Fruit fly (Drosophila melanogaster) whole organism, embryonic: Measurements from ENCODE around the gene Dbp21E2.

ENCODE experiments used
- Blimp-1 ChIP-seq: fragments of 200-800 bp; sonication (Bioruptor generic); optimal IDR thresholded peaks from 3 replicates; lab custom pipeline; 2018; ENCODE audit warnings: missing biosample characterization, missing genetic modification characterization, mild to moderate bottlenecking, moderate library complexity, missing genetic modification reagents
- CG12744 ChIP-seq: fragments of 200-800 bp; sonication (Bioruptor generic); optimal IDR thresholded peaks from 2 replicates; lab custom pipeline; 2016; ENCODE audit warnings: missing biosample characterization, missing genetic modification characterization
- CG14441 ChIP-seq: fragments of 200-800 bp; sonication (Bioruptor generic); IDR thresholded peaks from 2 replicates; pipeline ENCODE4 v1.3.6; 2022; ENCODE audit warnings: missing biosample characterization, missing genetic modification characterization
- CG15696 ChIP-seq: fragments of 200-800 bp; sonication (Bioruptor generic); optimal IDR thresholded peaks from 2 replicates; lab custom pipeline; 2019; ENCODE audit warnings: missing biosample characterization, mild to moderate bottlenecking, missing genetic modification characterization, moderate library complexity
- CG17359 ChIP-seq: fragments of 200-800 bp; sonication (Bioruptor generic); optimal IDR thresholded peaks from 3 replicates; lab custom pipeline; 2018; ENCODE audit warnings: missing biosample characterization, mild to moderate bottlenecking, missing genetic modification characterization, moderate library complexity
- CG3163 ChIP-seq: fragments of 200-800 bp; sonication (Bioruptor generic); optimal IDR thresholded peaks from 3 replicates; lab custom pipeline; 2016; ENCODE audit warnings: missing biosample characterization, missing genetic modification characterization
- CG42726 ChIP-seq: fragments of 200-800 bp; sonication (Bioruptor generic); IDR thresholded peaks from 2 replicates; pipeline ENCODE4 v1.3.6; 2022; ENCODE audit warnings: missing biosample characterization, missing genetic modification characterization; ENCODE audit not compliant: partially characterized antibody
- CG4617 ChIP-seq: fragments of 200-800 bp; sonication (Bioruptor generic); optimal IDR thresholded peaks from 3 replicates; lab custom pipeline; 2016; ENCODE audit warnings: missing biosample characterization, missing genetic modification characterization, borderline replicate concordance
- CG4854 ChIP-seq: fragments of 200-800 bp; sonication (Bioruptor generic); optimal IDR thresholded peaks from 2 replicates; lab custom pipeline; 2016; ENCODE audit warnings: missing biosample characterization, missing genetic modification characterization, inconsistent platforms
- CG6654 ChIP-seq: fragments of 200-800 bp; sonication (Bioruptor generic); optimal IDR thresholded peaks from 2 replicates; lab custom pipeline; 2017; ENCODE audit warnings: missing biosample characterization, mild to moderate bottlenecking, missing genetic modification characterization
- CG8281 ChIP-seq: fragments of 200-800 bp; sonication (Bioruptor generic); optimal IDR thresholded peaks from 2 replicates; lab custom pipeline; 2018; ENCODE audit warnings: missing biosample characterization, mild to moderate bottlenecking, missing genetic modification characterization, moderate library complexity
- CG8290 ChIP-seq, 3 experiments: fragments of 200-800 bp; sonication (Bioruptor generic); optimal IDR thresholded peaks; 2 replicates each; lab custom pipeline; 2016 to 2019; ENCODE audit warnings: missing biosample characterization in 3 of 3, missing genetic modification characterization in 3 of 3, mild to moderate bottlenecking in 2 of 3, moderate library complexity in 1 of 3
- CG9727 ChIP-seq: fragments of 200-800 bp; sonication (Bioruptor generic); optimal IDR thresholded peaks from 3 replicates; lab custom pipeline; 2017; ENCODE audit warnings: missing biosample characterization, mild to moderate bottlenecking, missing genetic modification characterization
- CoRest ChIP-seq: fragments of 200-800 bp; sonication (Bioruptor generic); optimal IDR thresholded peaks from 3 replicates; lab custom pipeline; 2018; ENCODE audit warnings: missing biosample characterization, mild to moderate bottlenecking, missing genetic modification characterization, moderate library complexity
- Eip74EF ChIP-seq, 2 experiments: fragments of 200-800 bp in 1 of 2; fragments of >200 bp in 1 of 2; sonication (Bioruptor generic) in 1 of 2; optimal IDR thresholded peaks; 2 replicates each; lab custom pipeline; 2017 to 2019; ENCODE audit warnings: missing biosample characterization in 2 of 2, missing genetic modification characterization in 2 of 2, mild to moderate bottlenecking in 1 of 2, moderate library complexity in 1 of 2
- Lhr ChIP-seq: fragments of 200-800 bp; sonication (Bioruptor generic); optimal IDR thresholded peaks from 3 replicates; lab custom pipeline; 2017; ENCODE audit warnings: mild to moderate bottlenecking, missing biosample characterization, missing genetic modification reagents, missing genetic modification characterization
- Mad ChIP-seq: fragments of 200-800 bp; sonication (Bioruptor generic); optimal IDR thresholded peaks from 2 replicates; lab custom pipeline; 2016; ENCODE audit warnings: missing biosample characterization, missing genetic modification characterization
- NC2α ChIP-seq: fragments of 200-800 bp; sonication (Bioruptor generic); optimal IDR thresholded peaks from 2 replicates; lab custom pipeline; 2016; ENCODE audit warnings: missing biosample characterization, missing genetic modification characterization
- Rx ChIP-seq: fragments of 200-800 bp; sonication (Bioruptor generic); IDR thresholded peaks from 2 replicates; pipeline ENCODE4 v1.3.6; 2022; ENCODE audit warnings: missing biosample characterization, missing genetic modification characterization
- Scr ChIP-seq: fragments of 200-800 bp; sonication (Bioruptor generic); IDR thresholded peaks from 2 replicates; pipeline ENCODE4 v1.3.6; 2022; ENCODE audit warnings: missing biosample characterization, missing genetic modification characterization; ENCODE audit not compliant: partially characterized antibody
- ac ChIP-seq: fragments of 200-800 bp; sonication (Bioruptor generic); optimal IDR thresholded peaks from 3 replicates; lab custom pipeline; 2017; ENCODE audit warnings: missing biosample characterization, mild to moderate bottlenecking, missing genetic modification characterization
- bsh ChIP-seq, 2 experiments: fragments of 200-800 bp; sonication (Bioruptor generic); optimal IDR thresholded peaks; 2 replicates each; lab custom pipeline; 2017 to 2018; ENCODE audit warnings: mild to moderate bottlenecking in 2 of 2, missing biosample characterization in 2 of 2, missing genetic modification characterization in 2 of 2, moderate library complexity in 1 of 2
- cad ChIP-seq: fragments of >200 bp; optimal IDR thresholded peaks from 2 replicates; lab custom pipeline; 2017; ENCODE audit warnings: missing biosample characterization, missing genetic modification characterization
- crol ChIP-seq: fragments of 200-800 bp; sonication (Bioruptor generic); IDR thresholded peaks from 2 replicates; pipeline ENCODE4 v1.3.6; 2022; ENCODE audit warnings: missing biosample characterization, missing genetic modification characterization
- crp ChIP-seq, 2 experiments: fragments of 200-800 bp; sonication (Bioruptor generic); optimal IDR thresholded peaks; 2 replicates in 1 of 2; 3 replicates in 1 of 2; lab custom pipeline; 2017; ENCODE audit warnings: missing biosample characterization in 2 of 2, missing genetic modification characterization in 2 of 2, mild to moderate bottlenecking in 1 of 2, moderate library complexity in 1 of 2
- danr ChIP-seq: fragments of 200-800 bp; sonication (Bioruptor generic); IDR thresholded peaks from 2 replicates; pipeline ENCODE4 v1.3.6; 2022; ENCODE audit warnings: missing biosample characterization, missing genetic modification characterization
- ems ChIP-seq: fragments of 200-800 bp; sonication (Bioruptor generic); optimal IDR thresholded peaks from 3 replicates; lab custom pipeline; 2016; ENCODE audit warnings: missing biosample characterization, missing genetic modification characterization
- en ChIP-seq: fragments of 200-800 bp; sonication (Bioruptor generic); optimal IDR thresholded peaks from 2 replicates; lab custom pipeline; 2016; ENCODE audit warnings: missing biosample characterization, missing genetic modification characterization
- fd64A ChIP-seq: fragments of 200-800 bp; sonication (Bioruptor generic); optimal IDR thresholded peaks from 3 replicates; lab custom pipeline; 2018; ENCODE audit warnings: missing biosample characterization, mild to moderate bottlenecking, missing genetic modification characterization
- grau ChIP-seq: fragments of 200-800 bp; optimal IDR thresholded peaks from 3 replicates; lab custom pipeline; 2019; ENCODE audit warnings: missing biosample characterization, mild to moderate bottlenecking, missing genetic modification characterization, moderate library complexity
- grn ChIP-seq: fragments of 200-800 bp; sonication (Bioruptor generic); optimal IDR thresholded peaks from 3 replicates; lab custom pipeline; 2017; ENCODE audit warnings: missing biosample characterization, missing genetic modification characterization
- her ChIP-seq: fragments of 200-800 bp; sonication (Bioruptor generic); optimal IDR thresholded peaks from 2 replicates; lab custom pipeline; 2016; ENCODE audit warnings: missing biosample characterization, missing genetic modification characterization
- hth ChIP-seq: fragments of >200 bp; optimal IDR thresholded peaks from 2 replicates; lab custom pipeline; 2017; ENCODE audit warnings: inconsistent platforms
- insv ChIP-seq, 2 experiments: fragments of 200-800 bp; sonication (Bioruptor generic); optimal IDR thresholded peaks; 3 replicates each; lab custom pipeline; 2016 to 2018; ENCODE audit warnings: missing biosample characterization in 2 of 2, missing genetic modification characterization in 2 of 2
- kah ChIP-seq: fragments of 200-800 bp; sonication (Bioruptor generic); optimal IDR thresholded peaks from 2 replicates; lab custom pipeline; 2018; ENCODE audit warnings: missing biosample characterization, mild to moderate bottlenecking, missing genetic modification characterization
- kay ChIP-seq: fragments of 200-800 bp; sonication (Bioruptor generic); optimal IDR thresholded peaks from 2 replicates; lab custom pipeline; 2016; ENCODE audit warnings: missing biosample characterization, missing genetic modification characterization
- mirr ChIP-seq: fragments of 200-800 bp; sonication (Bioruptor generic); optimal IDR thresholded peaks from 3 replicates; lab custom pipeline; 2018; ENCODE audit warnings: missing biosample characterization, mild to moderate bottlenecking, missing genetic modification characterization
- p53 ChIP-seq: fragments of 200-800 bp; sonication (Bioruptor generic); optimal IDR thresholded peaks from 2 replicates; lab custom pipeline; 2016; ENCODE audit warnings: missing biosample characterization, missing genetic modification characterization
- pb ChIP-seq: fragments of 200-800 bp; sonication (Bioruptor generic); optimal IDR thresholded peaks from 3 replicates; lab custom pipeline; 2016; ENCODE audit warnings: missing biosample characterization, missing genetic modification characterization
- pfk ChIP-seq: fragments of 200-800 bp; sonication (Bioruptor generic); optimal IDR thresholded peaks from 2 replicates; lab custom pipeline; 2018; ENCODE audit warnings: missing biosample characterization, mild to moderate bottlenecking, missing genetic modification characterization, moderate library complexity
- slou ChIP-seq: fragments of 200-800 bp; sonication (Bioruptor generic); optimal IDR thresholded peaks from 3 replicates; lab custom pipeline; 2016; ENCODE audit warnings: missing biosample characterization, missing genetic modification characterization
- sqz ChIP-seq: fragments of 200-800 bp; sonication (Bioruptor generic); optimal IDR thresholded peaks from 3 replicates; lab custom pipeline; 2018; ENCODE audit warnings: missing biosample characterization, mild to moderate bottlenecking, missing genetic modification characterization
- ttk ChIP-seq: fragments of 200-800 bp; sonication (Bioruptor generic); IDR thresholded peaks from 2 replicates; pipeline ENCODE4 v2.1.2; 2022; ENCODE audit warnings: missing biosample characterization, missing genetic modification characterization
- tup ChIP-seq: fragments of 200-800 bp; sonication (Bioruptor generic); optimal IDR thresholded peaks from 2 replicates; lab custom pipeline; 2016; ENCODE audit warnings: missing biosample characterization, mild to moderate bottlenecking, missing genetic modification characterization, moderate library complexity
- vnd ChIP-seq: fragments of 200-800 bp; sonication (Bioruptor generic); IDR thresholded peaks from 3 replicates; pipeline ENCODE4 v1.3.6; 2022; ENCODE audit warnings: missing biosample characterization, missing genetic modification characterization; ENCODE audit not compliant: partially characterized antibody
- wor ChIP-seq: fragments of 200-800 bp; sonication (Bioruptor generic); IDR thresholded peaks from 2 replicates; pipeline ENCODE4 v1.3.6; 2022; ENCODE audit warnings: missing biosample characterization, missing genetic modification characterization
- zen2 ChIP-seq: fragments of 200-800 bp; sonication (Bioruptor generic); IDR thresholded peaks from 3 replicates; pipeline ENCODE4 v1.3.6; 2022; ENCODE audit warnings: missing biosample characterization, missing genetic modification characterization; ENCODE audit not compliant: partially characterized antibody
- zf30C ChIP-seq: fragments of 200-800 bp; sonication (Bioruptor generic); optimal IDR thresholded peaks from 3 replicates; lab custom pipeline; 2018; ENCODE audit warnings: missing biosample characterization, mild to moderate bottlenecking, missing genetic modification characterization

The Dbp21E2 gene

DNA sequence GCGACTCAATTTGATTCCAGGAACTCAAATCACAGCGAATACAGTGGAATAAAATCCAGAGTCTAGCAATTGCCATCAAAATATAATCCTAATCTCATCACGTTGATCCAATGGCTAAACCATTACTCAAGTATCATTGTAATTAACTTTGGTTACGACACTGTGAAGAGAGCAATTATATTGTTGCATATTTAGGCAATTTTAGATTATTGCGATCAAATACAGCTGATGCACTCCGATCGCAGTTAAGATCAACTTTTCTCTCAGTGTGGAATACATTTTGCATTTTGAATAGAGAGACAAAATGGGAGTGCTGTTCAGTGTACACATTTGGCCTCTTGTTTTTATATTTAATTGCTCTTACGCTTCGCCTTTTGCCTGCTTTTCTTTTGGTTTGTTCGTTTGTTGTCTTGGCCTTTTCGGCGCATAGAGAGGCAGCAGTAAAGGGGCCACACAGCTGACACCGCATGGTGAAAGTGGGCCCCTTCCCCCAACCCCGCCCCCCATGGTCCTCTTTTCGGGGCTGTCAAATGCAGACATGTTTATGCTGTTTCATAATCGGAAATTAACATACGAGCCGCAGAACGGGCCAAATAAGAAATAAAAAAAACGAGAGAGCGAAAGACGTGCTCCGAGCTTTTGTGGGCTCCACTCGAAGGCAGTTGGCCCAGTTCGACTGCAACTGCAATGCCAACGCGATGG, 34.9 kb downstream of the Dbp21E2 start (continued):
- TF ChIP-seq vnd (GFP tag; lab: Robert Waterston, UW): no peak
- peak; percentile 68 for TF ChIP-seq CoRest
- TF ChIP-seq tup (GFP tag; lab: Kevin White, UChicago): no peak
- no peak for TF ChIP-seq pfk (GFP tag; lab: Kevin White, UChicago)
- peak; percentile 42 for TF ChIP-seq Mad (GFP tag; lab: Kevin White, UChicago)
- TF ChIP-seq CG12744 (GFP tag; lab: Kevin White, UChicago): no peak
- TF ChIP-seq zf30C (GFP tag; lab: Kevin White, UChicago): peak; percentile 37
- peak in 1 of 2 experiments; percentile 87 for TF ChIP-seq Eip74EF (GFP tag; optimal IDR thresholded peaks at IDR 0.05; lab: Kevin White, UChicago)
- peak; percentile 27 for TF ChIP-seq CG4854 (GFP tag; lab: Kevin White, UChicago)
- peak; percentile 39 for TF ChIP-seq ttk (GFP tag; lab: Robert Waterston, UW)
- TF ChIP-seq CG8281: peak; percentile 11
- peak; percentile 51 for TF ChIP-seq sqz (GFP tag; lab: Kevin White, UChicago)
- peak in 1 of 2 experiments; percentile 73 for TF ChIP-seq bsh (GFP tag; optimal IDR thresholded peaks at IDR 0.05; lab: Kevin White, UChicago)
- TF ChIP-seq grau (tag; lab: Kevin White, UChicago): peak; percentile 62
- TF ChIP-seq mirr (GFP tag; lab: Kevin White, UChicago): no peak
- peak; percentile 41 for TF ChIP-seq ems
- no peak for TF ChIP-seq NC2α (GFP tag; lab: Kevin White, UChicago)
- TF ChIP-seq her (GFP tag; lab: Kevin White, UChicago): peak; percentile 60
- TF ChIP-seq CG4617 (GFP tag; lab: Kevin White, UChicago): no peak
- peak; percentile 15 for TF ChIP-seq kay (GFP tag; lab: Kevin White, UChicago)
- peak; percentile 11 for TF ChIP-seq CG8290 (GFP tag; optimal IDR thresholded peaks at IDR 0.05; lab: Kevin White, UChicago)
- peak in 1 of 2 experiments; percentile 72 for TF ChIP-seq CG8290 (tag; optimal IDR thresholded peaks at IDR 0.05; lab: Kevin White, UChicago)
- TF ChIP-seq crp (GFP tag; optimal IDR thresholded peaks at IDR 0.05; lab: Kevin White, UChicago): peak in 1 of 2 experiments; percentile 61
- peak; percentile 22 for TF ChIP-seq CG6654
- no peak for TF ChIP-seq Scr (GFP tag; lab: Robert Waterston, UW)
- TF ChIP-seq CG42726: no peak
- no peak for TF ChIP-seq danr (GFP tag; lab: Robert Waterston, UW)
- no peak for TF ChIP-seq ac (GFP tag; lab: Kevin White, UChicago)
- TF ChIP-seq Rx (GFP tag; lab: Robert Waterston, UW): 0 out of 2 replicates have a peak, but pooled peaks have one; percentile 24
- peak; percentile 62 for TF ChIP-seq en
- no peak for TF ChIP-seq slou (GFP tag; lab: Kevin White, UChicago)
- no peak for TF ChIP-seq cad
- TF ChIP-seq kah (GFP tag; lab: Kevin White, UChicago): no peak
- peak; percentile 73 for TF ChIP-seq crol (GFP tag; lab: Robert Waterston, UW)
- peak; percentile 37 for TF ChIP-seq CG9727 (GFP tag; lab: Kevin White, UChicago)
- TF ChIP-seq wor (GFP tag; lab: Robert Waterston, UW): peak; percentile 68
- TF ChIP-seq Blimp-1: peak; percentile 80
- no peak for TF ChIP-seq CG15696 (tag; lab: Kevin White, UChicago)
- peak; percentile 75 for TF ChIP-seq CG17359
- peak; percentile 66 for TF ChIP-seq pb (GFP tag; lab: Kevin White, UChicago)
- peak; percentile 58; the same call in 1 of the 2 replicates for TF ChIP-seq CG14441
- TF ChIP-seq p53 (GFP tag; lab: Kevin White, UChicago): peak; percentile 35
- peak; percentile 25 for TF ChIP-seq CG3163 (GFP tag; lab: Kevin White, UChicago)
- no peak for TF ChIP-seq fd64A (GFP tag; lab: Kevin White, UChicago)
- TF ChIP-seq grn: no peak
- TF ChIP-seq hth (lab: Kevin White, UChicago): no peak
- no peak for TF ChIP-seq zen2
- TF ChIP-seq Lhr (GFP tag; lab: Kevin White, UChicago): no peak
- TF ChIP-seq insv (GFP tag; optimal IDR thresholded peaks at IDR 0.05; lab: Kevin White, UChicago): no peak
